Fruit fly (Drosophila melanogaster): Measurements from ENCODE around the gene IntS9.

DNA sequence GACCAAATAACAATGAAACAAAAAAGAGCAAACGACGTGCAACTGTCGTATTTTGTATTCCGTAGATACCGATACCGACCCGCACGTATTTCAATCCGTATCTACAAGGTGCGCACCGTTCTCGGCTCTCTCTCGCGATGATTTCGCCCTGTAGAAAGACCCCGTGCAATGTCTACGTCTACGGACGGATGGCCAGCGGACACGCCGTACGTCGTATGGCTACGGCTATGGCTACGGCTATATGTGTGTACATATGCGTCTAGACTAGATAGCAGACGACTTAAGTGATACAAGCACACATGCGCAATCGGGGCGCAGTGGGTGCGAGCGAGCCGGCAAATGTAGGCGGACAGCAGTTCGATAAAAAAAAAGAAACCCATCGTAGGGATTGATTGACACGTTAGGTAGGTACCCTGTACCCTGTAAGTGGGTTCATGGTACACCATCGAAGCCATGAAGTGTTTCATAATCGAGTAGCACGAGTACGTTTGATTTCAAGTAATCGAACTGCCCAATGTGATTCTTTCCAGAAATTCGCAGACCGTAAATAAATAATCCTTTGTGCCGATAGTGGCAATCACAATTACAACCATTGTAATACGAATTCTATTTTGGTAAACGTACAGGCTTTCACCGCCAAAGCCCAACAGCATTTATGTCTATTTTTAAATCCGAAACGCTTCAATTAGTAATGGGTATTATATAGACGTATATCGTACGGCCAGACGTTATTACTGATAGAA, 44.2 kb upstream of the IntS9 start:
- TF ChIP-seq Sin3A (optimal IDR thresholded peaks at IDR 0.05): no peak
- no peak for TF ChIP-seq Myc (optimal IDR thresholded peaks at IDR 0.05)

Measured in Kc167 (cell line).